Worm (Caenorhabditis elegans): ENCODE data around the gene odr-10.
A peak's percentile ranks its signal among the peaks of the same experiment; 100 is the strongest.

odr-10 gene

DNA sequence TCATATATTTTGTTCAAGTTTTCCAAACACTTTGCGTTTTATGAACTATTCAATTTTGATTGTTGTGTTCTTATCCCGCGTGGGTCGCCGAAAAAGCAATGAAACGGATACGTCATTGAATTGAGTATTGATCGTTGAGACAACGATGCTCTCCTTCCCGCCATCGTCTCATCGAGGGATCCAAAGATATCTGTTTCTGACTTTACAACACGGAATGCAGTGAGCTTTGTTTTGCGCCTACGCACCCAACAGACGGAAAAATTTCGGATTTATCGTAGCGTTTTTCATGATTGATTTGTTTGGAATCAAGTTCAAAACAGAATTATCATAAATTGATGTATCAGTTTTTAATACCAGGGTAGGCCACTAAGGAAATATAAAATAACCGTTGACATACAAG lies 43.2 kb downstream of the odr-10 start:
- TF ChIP-seq ztf-16 (tag; optimal IDR thresholded peaks at IDR 0.05) (no peak), tbx-7 (tag; optimal IDR thresholded peaks at IDR 0.05) (no peak), unc-42 (tag; optimal IDR thresholded peaks at IDR 0.05) (no peak), ceh-24 (tag; optimal IDR thresholded peaks at IDR 0.05) (no peak), ama-1 (optimal IDR thresholded peaks at IDR 0.05) (no peak), lim-6 (tag; optimal IDR thresholded peaks at IDR 0.05) (no peak), K09A11.1 (tag; optimal IDR thresholded peaks at IDR 0.05; ENCODE audit: insufficient read depth) (no peak), ahr-1 (tag; optimal IDR thresholded peaks at IDR 0.05) (no peak), rnt-1 (tag; optimal IDR thresholded peaks at IDR 0.05) (no peak), Y22D7AL.16 (tag; optimal IDR thresholded peaks at IDR 0.05) (no peak), ttx-3 (tag; optimal IDR thresholded peaks at IDR 0.05) (no peak), eyg-1 (tag; optimal IDR thresholded peaks at IDR 0.05) (no peak), fkh-10 (GFP tag; optimal IDR thresholded peaks at IDR 0.05) (no peak), pat-9 (tag; optimal IDR thresholded peaks at IDR 0.05) (no peak), elt-4 (tag; optimal IDR thresholded peaks at IDR 0.05) (no peak), ceh-6 (GFP tag; optimal IDR thresholded peaks at IDR 0.05) (no peak), ceh-30 (tag; optimal IDR thresholded peaks at IDR 0.05) (no peak), ceh-9 (tag; optimal IDR thresholded peaks at IDR 0.05) (no peak), hlh-15 (tag; optimal IDR thresholded peaks at IDR 0.05) (no peak)

DNA sequence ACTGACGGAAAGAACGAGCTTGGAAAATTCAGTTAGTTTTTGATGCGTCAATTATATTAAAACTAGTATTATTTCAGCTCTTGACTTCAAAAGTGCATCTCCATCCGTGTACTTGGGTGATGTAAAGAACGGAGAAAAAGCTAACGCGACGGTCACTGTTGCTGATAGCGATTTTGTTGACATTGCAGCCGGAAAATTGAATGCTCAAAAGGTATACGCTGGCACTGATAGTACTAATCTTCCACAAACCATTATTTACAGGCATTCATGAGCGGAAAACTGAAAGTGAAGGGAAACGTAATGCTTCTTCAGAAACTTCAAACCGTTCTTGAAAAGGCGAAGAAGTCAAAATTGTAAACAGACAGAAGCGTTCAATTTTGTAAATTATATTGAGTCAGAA lies 46.1 kb downstream of the odr-10 start:
- TF ChIP-seq hlh-15 (tag; optimal IDR thresholded peaks at IDR 0.05) (no peak), elt-2 (tag; optimal IDR thresholded peaks at IDR 0.05) (peak; percentile 2), C38D4.7 (GFP tag; optimal IDR thresholded peaks at IDR 0.05) (no peak), ceh-30 (tag; optimal IDR thresholded peaks at IDR 0.05) (no peak), ama-1 (optimal IDR thresholded peaks at IDR 0.05) (no peak), tbx-2 (tag; optimal IDR thresholded peaks at IDR 0.05) (no peak)

DNA sequence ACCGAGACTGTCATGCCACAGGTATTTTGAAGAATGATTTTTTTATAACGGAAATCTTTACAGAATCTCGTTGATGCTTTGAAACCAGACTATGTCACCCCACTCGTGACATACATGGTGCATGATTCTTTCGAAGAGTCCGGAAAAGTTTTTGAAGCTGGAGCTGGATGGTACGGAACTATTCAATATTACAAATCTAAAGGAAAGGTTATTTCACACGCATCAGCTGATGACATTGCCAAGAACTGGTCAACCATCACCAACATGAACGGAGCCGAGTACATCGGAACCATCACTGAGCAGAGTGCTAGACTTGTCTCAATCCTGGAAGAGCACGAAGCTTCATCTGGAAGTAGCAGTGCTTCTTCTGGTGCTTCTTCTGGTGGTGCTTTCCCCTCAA lies 46.6 kb downstream of the odr-10 start:
- no peak for TF ChIP-seq syd-9 (tag; optimal IDR thresholded peaks at IDR 0.05)
- TF ChIP-seq fkh-6 (tag; optimal IDR thresholded peaks at IDR 0.05): no peak
- TF ChIP-seq ceh-48 (tag; optimal IDR thresholded peaks at IDR 0.05): no peak
- TF ChIP-seq pag-3 (tag; optimal IDR thresholded peaks at IDR 0.05; ENCODE audit: borderline replicate concordance): no peak
- TF ChIP-seq hlh-13 (GFP tag; optimal IDR thresholded peaks at IDR 0.05): no peak
- TF ChIP-seq pax-1 (tag; optimal IDR thresholded peaks at IDR 0.05): no peak
- TF ChIP-seq fkh-10 (GFP tag; optimal IDR thresholded peaks at IDR 0.05): no peak

DNA sequence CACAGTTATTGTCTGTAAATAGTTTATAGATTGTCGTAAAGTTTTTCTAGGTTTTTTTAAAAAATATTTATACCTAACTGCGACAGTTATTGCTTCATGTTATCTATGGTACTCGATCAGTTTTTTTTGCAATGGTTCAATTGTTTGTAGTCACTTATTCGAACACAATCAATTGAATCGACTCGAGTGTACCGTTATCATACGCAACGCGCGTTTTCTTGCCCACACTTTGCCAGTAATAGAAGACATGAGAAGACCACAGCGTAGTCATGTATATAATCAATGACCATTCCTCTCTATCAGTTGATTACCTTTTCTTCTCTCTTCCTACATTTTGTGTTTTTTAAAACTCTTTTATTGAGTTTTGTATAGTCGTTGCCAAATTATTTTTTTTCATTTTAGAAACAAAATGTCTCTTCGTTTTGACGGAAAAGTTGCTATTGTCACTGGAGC lies 47.7 kb downstream of the odr-10 start, which contains the start of gene dhs-28:
dhs-28 (plus strand) TSS at position 403 of the 453 bp plus-strand sequence.
- TF ChIP-seq ceh-24 (tag; optimal IDR thresholded peaks at IDR 0.05) (no peak), elt-2 (tag; optimal IDR thresholded peaks at IDR 0.05) (peak; percentile 56)

All from whole organism, late embryonic.